Worm (Caenorhabditis elegans): Measurements from ENCODE around the gene srx-10.

srx-10 gene

DNA sequence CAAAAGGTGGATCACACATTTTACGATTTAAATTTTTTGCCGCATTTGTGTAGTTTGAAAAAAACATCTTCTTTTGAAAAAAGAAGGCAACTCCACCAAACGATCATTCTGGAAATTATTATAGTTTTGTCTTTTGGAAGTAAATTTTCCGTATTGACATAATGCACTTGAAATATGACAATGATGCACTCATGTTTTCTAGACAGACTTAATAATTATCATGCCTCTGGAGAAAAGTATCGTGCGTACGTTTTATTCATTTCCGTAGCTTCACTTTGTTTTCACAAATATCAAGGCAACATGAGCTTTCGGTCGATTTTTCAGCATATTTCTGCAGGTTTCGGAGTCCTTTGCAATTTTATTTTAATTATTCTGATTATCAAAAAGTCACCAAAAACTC, 27.9 kb downstream of the srx-10 start, which contains the start of gene str-250:
str-250 (plus strand) TSS at position 301 of the 400 bp plus-strand sequence.
- TF ChIP-seq hlh-17 (GFP tag; optimal IDR thresholded peaks at IDR 0.05; ENCODE audit: borderline replicate concordance) (no peak), ceh-82 (tag; optimal IDR thresholded peaks at IDR 0.05) (no peak), alr-1 (tag; optimal IDR thresholded peaks at IDR 0.05; ENCODE audit: borderline replicate concordance) (no peak), ces-1 (GFP tag; optimal IDR thresholded peaks at IDR 0.05) (no peak), lin-15B (tag; optimal IDR thresholded peaks at IDR 0.05) (no peak)

DNA sequence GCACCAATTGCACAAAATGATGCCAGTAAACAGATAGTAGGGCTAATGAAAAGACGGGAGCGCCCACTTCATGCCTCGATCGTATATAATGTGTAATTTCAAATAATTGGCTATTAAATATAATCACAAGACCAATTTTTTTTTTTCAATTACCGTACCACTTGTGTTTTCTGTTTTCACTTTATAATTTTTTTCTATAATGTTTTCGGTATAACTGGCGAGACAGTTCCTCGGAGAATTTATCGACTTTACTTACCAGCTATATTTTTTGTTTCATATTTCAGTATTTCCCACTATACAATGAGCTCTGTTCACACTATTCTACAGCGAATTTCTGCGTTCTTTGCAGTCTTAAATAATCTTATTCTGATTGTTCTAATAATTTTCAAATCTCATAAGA, 30.1 kb downstream of the srx-10 start, which contains the start of gene str-252:
str-252 (plus strand) TSS at position 301 of the 400 bp plus-strand sequence.
- no peak for TF ChIP-seq ceh-63 (GFP tag; optimal IDR thresholded peaks at IDR 0.05)
- TF ChIP-seq C34B4.2 (tag; optimal IDR thresholded peaks at IDR 0.05) = no peak
- no peak for TF ChIP-seq snu-23 (GFP tag; optimal IDR thresholded peaks at IDR 0.05)
- no peak for TF ChIP-seq grh-1 (GFP tag; IDR thresholded peaks at IDR 0.05)
- no peak for TF ChIP-seq pag-3 (tag; optimal IDR thresholded peaks at IDR 0.05; ENCODE audit: borderline replicate concordance, insufficient read depth)
- no peak for TF ChIP-seq nhr-47 (tag; optimal IDR thresholded peaks at IDR 0.05)
- TF ChIP-seq skn-1 (tag; optimal IDR thresholded peaks at IDR 0.05) = no peak
- no peak for TF ChIP-seq ces-1 (GFP tag; optimal IDR thresholded peaks at IDR 0.05)
- TF ChIP-seq sptf-1 (tag; optimal IDR thresholded peaks at IDR 0.05) = no peak
- no peak for TF ChIP-seq nhr-20 (tag; optimal IDR thresholded peaks at IDR 0.05)
- no peak for TF ChIP-seq mdl-1 (tag; optimal IDR thresholded peaks at IDR 0.05)
- TF ChIP-seq unc-86 (tag; optimal IDR thresholded peaks at IDR 0.05) = no peak
- no peak for TF ChIP-seq hpl-2 (GFP tag; optimal IDR thresholded peaks at IDR 0.05)
- no peak for TF ChIP-seq ets-5 (GFP tag; IDR thresholded peaks at IDR 0.05)
- no peak for TF ChIP-seq nhr-77 (tag; optimal IDR thresholded peaks at IDR 0.05)
- TF ChIP-seq blmp-1 (tag; optimal IDR thresholded peaks at IDR 0.05) = no peak
- TF ChIP-seq jun-1 (tag; optimal IDR thresholded peaks at IDR 0.05) = no peak
- TF ChIP-seq nhr-90 (tag; optimal IDR thresholded peaks at IDR 0.05; ENCODE audit: poor library complexity) = no peak
- TF ChIP-seq zag-1 (tag; optimal IDR thresholded peaks at IDR 0.05) = no peak
- TF ChIP-seq elt-3 (tag; optimal IDR thresholded peaks at IDR 0.05) = no peak

DNA sequence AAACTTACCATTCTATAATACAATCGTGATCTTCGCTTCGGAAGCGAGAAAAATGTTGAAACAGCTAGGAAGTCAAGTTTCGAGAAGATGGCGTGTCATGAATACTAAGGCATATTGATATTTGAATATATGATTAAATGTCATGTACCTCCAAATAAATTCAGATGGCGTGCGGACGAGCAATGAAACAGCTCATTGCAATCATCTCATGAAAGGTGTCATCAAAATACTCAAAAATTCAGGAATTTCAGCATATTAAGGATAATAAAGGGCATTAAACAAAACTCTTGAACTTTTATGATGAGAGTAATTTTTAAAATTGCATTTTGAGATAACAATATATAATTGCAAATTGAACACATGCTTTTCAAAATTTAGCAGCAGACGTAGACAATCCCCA, 30.9 kb downstream of the srx-10 start, which contains the start of gene gcy-32:
gcy-32 (minus strand) TSS at position 101 of the 400 bp plus-strand sequence.
- no peak for TF ChIP-seq unc-30 (tag; optimal IDR thresholded peaks at IDR 0.05)
- no peak for TF ChIP-seq nhr-20 (tag; optimal IDR thresholded peaks at IDR 0.05)
- no peak for TF ChIP-seq ceh-63 (GFP tag; optimal IDR thresholded peaks at IDR 0.05)
- no peak for TF ChIP-seq blmp-1 (tag; optimal IDR thresholded peaks at IDR 0.05)
- TF ChIP-seq skn-1 (tag; optimal IDR thresholded peaks at IDR 0.05) = no peak
- no peak for TF ChIP-seq nhr-76 (tag; optimal IDR thresholded peaks at IDR 0.05)

DNA sequence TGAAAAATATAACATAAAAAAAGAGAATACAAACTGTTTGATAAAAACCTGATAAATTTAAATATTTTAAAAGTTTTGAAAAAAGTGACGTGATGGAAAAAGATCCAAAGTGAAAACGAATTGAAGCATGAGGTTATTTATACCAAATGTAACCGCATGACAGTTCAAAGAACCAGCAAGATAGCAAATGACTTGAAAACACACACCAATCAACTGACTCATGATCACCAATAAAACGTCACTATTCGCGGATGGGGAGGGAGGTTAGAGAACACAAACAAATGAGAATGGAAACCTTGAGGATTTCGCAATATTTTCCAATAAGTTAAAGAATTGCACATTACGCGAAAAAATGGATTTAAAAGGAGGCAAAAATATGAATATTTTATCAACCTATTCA, 36.9 kb downstream of the srx-10 start, which contains the start of gene C06B3.7:
C06B3.7 (plus strand) TSS at position 287 of the 400 bp plus-strand sequence.
- TF ChIP-seq unc-98 (GFP tag; IDR thresholded peaks at IDR 0.05) (no peak), hlh-17 (GFP tag; optimal IDR thresholded peaks at IDR 0.05; ENCODE audit: borderline replicate concordance) (no peak), nhr-85 (tag) (peak; percentile 97), dsc-1 (tag; optimal IDR thresholded peaks at IDR 0.05) (peak; percentile 84), aly-2 (tag; optimal IDR thresholded peaks at IDR 0.05) (no peak), C16A3.4 (tag; optimal IDR thresholded peaks at IDR 0.05) (peak; percentile 90), nhr-77 (tag; optimal IDR thresholded peaks at IDR 0.05) (no peak), tlp-1 (tag; optimal IDR thresholded peaks at IDR 0.05) (no peak), xbp-1 (tag; optimal IDR thresholded peaks at IDR 0.05) (peak; percentile 89), hpl-2 (GFP tag; optimal IDR thresholded peaks at IDR 0.05) (no peak), C34B4.2 (tag; optimal IDR thresholded peaks at IDR 0.05) (no peak), nhr-76 (tag; optimal IDR thresholded peaks at IDR 0.05) (no peak), sptf-1 (tag; optimal IDR thresholded peaks at IDR 0.05) (no peak), mdl-1 (tag; optimal IDR thresholded peaks at IDR 0.05) (peak in 1 of 2 experiments; percentile 94), nhr-11 (tag; optimal IDR thresholded peaks at IDR 0.05) (peak; percentile 55), unc-130 (tag; optimal IDR thresholded peaks at IDR 0.05) (peak; percentile 96), lin-15B (tag; optimal IDR thresholded peaks at IDR 0.05) (no peak), nhr-19 (GFP tag; conservative IDR thresholded peaks at IDR 0.05) (peak; percentile 96), fos-1 (tag; optimal IDR thresholded peaks at IDR 0.05) (peak; percentile 62), lin-14 (GFP tag; optimal IDR thresholded peaks at IDR 0.05) (peak; percentile 95), unc-30 (tag; optimal IDR thresholded peaks at IDR 0.05) (no peak), nhr-84 (tag; optimal IDR thresholded peaks at IDR 0.05) (no peak), snpc-4 (tag; optimal IDR thresholded peaks at IDR 0.05) (peak; percentile 44), Y116A8C.19 (tag; optimal IDR thresholded peaks at IDR 0.05; ENCODE audit: borderline replicate concordance) (no peak), aha-1 (tag; optimal IDR thresholded peaks at IDR 0.05) (peak; percentile 10), nhr-237 (tag; optimal IDR thresholded peaks at IDR 0.05) (peak; percentile 53), F16B12.6 (tag; optimal IDR thresholded peaks at IDR 0.05) (no peak), nhr-47 (tag; optimal IDR thresholded peaks at IDR 0.05) (peak; percentile 83), egl-27 (tag; optimal IDR thresholded peaks at IDR 0.05) (no peak), skn-1 (tag; optimal IDR thresholded peaks at IDR 0.05) (peak; percentile 84), lsy-2 (tag; optimal IDR thresholded peaks at IDR 0.05) (peak; percentile 74 to 85)
